Fruit fly (Drosophila melanogaster) whole organism, embryonic: ENCODE data around the gene CG42307.

Experiments used
- CG31388 ChIP-seq: fragments of 200-800 bp; sonication (Bioruptor generic); optimal IDR thresholded peaks from 2 replicates; lab custom pipeline; 2016; ENCODE audit warnings: missing biosample characterization, missing genetic modification characterization
- CG4820 ChIP-seq: fragments of 200-800 bp; sonication (Bioruptor generic); optimal IDR thresholded peaks from 3 replicates; lab custom pipeline; 2016; ENCODE audit warnings: missing biosample characterization, missing genetic modification characterization
- CG6254 ChIP-seq: fragments of 200-800 bp; sonication (Bioruptor generic); optimal IDR thresholded peaks from 3 replicates; lab custom pipeline; 2017; ENCODE audit warnings: mild to moderate bottlenecking, missing biosample characterization, missing genetic modification reagents, missing genetic modification characterization
- CG8478 ChIP-seq: fragments of >200 bp; optimal IDR thresholded peaks from 2 replicates; lab custom pipeline; 2018
- Dbx ChIP-seq: fragments of 200-800 bp; sonication (Bioruptor generic); IDR thresholded peaks from 3 replicates; pipeline ENCODE4 v1.3.6; 2022; ENCODE audit warnings: missing biosample characterization, missing genetic modification characterization
- nerfin-2 ChIP-seq: fragments of 200-800 bp; sonication (Bioruptor generic); IDR thresholded peaks from 2 replicates; pipeline ENCODE4 v1.3.6; 2022; ENCODE audit warnings: missing biosample characterization, missing genetic modification characterization; ENCODE audit not compliant: partially characterized antibody
- so ChIP-seq: fragments of 200-800 bp; sonication (Bioruptor generic); IDR thresholded peaks from 3 replicates; pipeline ENCODE4 v1.3.6; 2022; ENCODE audit warnings: missing biosample characterization, missing genetic modification characterization

dm6 chr3L:7344965-7345427, 16.1 kb downstream of the CG42307 start, which contains the start of gene Cln7:
- no peak; the same call in 2 of the 3 replicates for TF ChIP-seq so (GFP tag; lab: Robert Waterston, UW)
- no peak for TF ChIP-seq CG31388 (GFP tag; lab: Kevin White, UChicago)
- no peak for TF ChIP-seq CG4820 (GFP tag; lab: Kevin White, UChicago)
- TF ChIP-seq CG8478 (lab: Kevin White, UChicago): no peak
- TF ChIP-seq CG6254 (GFP tag; lab: Kevin White, UChicago): no peak
- no peak for TF ChIP-seq nerfin-2 (GFP tag; lab: Robert Waterston, UW)
- peak; percentile 58; the same call in 1 of the 3 replicates for TF ChIP-seq Dbx (GFP tag; lab: Robert Waterston, UW)
